Fruit fly (Drosophila melanogaster) whole organism, prepupa: ENCODE results near the gene Idh.

ENCODE experiments used
- CG11762 ChIP-seq: fragments of 200-800 bp; sonication (Bioruptor generic); optimal IDR thresholded peaks from 3 replicates; lab custom pipeline; 2016; ENCODE audit warnings: missing biosample characterization, missing genetic modification characterization; ENCODE audit not compliant: insufficient read depth
- CG15336 ChIP-seq: fragments of 200-800 bp; sonication (Bioruptor generic); IDR thresholded peaks from 2 replicates; pipeline ENCODE4 v1.3.6; 2022; ENCODE audit warnings: missing biosample characterization, missing genetic modification characterization
- Ets21C ChIP-seq: fragments of 200-800 bp; sonication (Bioruptor generic); optimal IDR thresholded peaks from 3 replicates; lab custom pipeline; 2016; ENCODE audit warnings: missing biosample characterization, missing genetic modification characterization
- Gug ChIP-seq: fragments of 200-800 bp; sonication (Bioruptor generic); IDR thresholded peaks from 2 replicates; pipeline ENCODE4 v1.3.6; 2022; ENCODE audit warnings: missing biosample characterization, missing genetic modification characterization
- Lpt ChIP-seq: fragments of 200-800 bp; sonication (Bioruptor generic); optimal IDR thresholded peaks from 3 replicates; lab custom pipeline; 2016; ENCODE audit warnings: missing biosample characterization, missing genetic modification characterization
- Smox ChIP-seq: fragments of 200-800 bp; sonication (Bioruptor generic); optimal IDR thresholded peaks from 3 replicates; lab custom pipeline; 2016; ENCODE audit warnings: missing biosample characterization, missing genetic modification characterization
- lz ChIP-seq: fragments of 200-800 bp; sonication (Bioruptor generic); optimal IDR thresholded peaks from 3 replicates; lab custom pipeline; 2016; ENCODE audit warnings: missing biosample characterization, missing genetic modification characterization
- svp ChIP-seq: fragments of 200-800 bp; sonication (Bioruptor generic); peaks from one replicate; lab custom pipeline; 2016; ENCODE audit warnings: missing biosample characterization, missing genetic modification characterization

dm6 chr3L:8338921-8339320, 21.8 kb downstream of the Idh start, which contains the start of gene Pex2:
- TF ChIP-seq Gug (GFP tag; lab: Robert Waterston, UW), result no peak
- no peak for TF ChIP-seq Ets21C (GFP tag; lab: Kevin White, UChicago)
- TF ChIP-seq lz, result no peak
- TF ChIP-seq CG11762 (GFP tag; lab: Kevin White, UChicago), result no peak
- no peak for TF ChIP-seq Lpt (GFP tag; lab: Kevin White, UChicago)
- TF ChIP-seq Smox (GFP tag; lab: Kevin White, UChicago), result no peak
- TF ChIP-seq CG15336, result no peak
- peak; percentile 98 for TF ChIP-seq svp (GFP tag; lab: Kevin White, UChicago)
